Fruit fly (Drosophila melanogaster) ovary, adult (tissue): ENCODE measurements around the gene CG7945.

ENCODE experiments used
- CG17801 ChIP-seq: fragments of 200-800 bp; optimal IDR thresholded peaks from 2 replicates; lab custom pipeline; 2019; ENCODE audit warnings: missing biosample characterization, mild to moderate bottlenecking, missing genetic modification characterization, moderate library complexity; ENCODE audit not compliant: partially characterized antibody

Gene CG7945

DNA sequence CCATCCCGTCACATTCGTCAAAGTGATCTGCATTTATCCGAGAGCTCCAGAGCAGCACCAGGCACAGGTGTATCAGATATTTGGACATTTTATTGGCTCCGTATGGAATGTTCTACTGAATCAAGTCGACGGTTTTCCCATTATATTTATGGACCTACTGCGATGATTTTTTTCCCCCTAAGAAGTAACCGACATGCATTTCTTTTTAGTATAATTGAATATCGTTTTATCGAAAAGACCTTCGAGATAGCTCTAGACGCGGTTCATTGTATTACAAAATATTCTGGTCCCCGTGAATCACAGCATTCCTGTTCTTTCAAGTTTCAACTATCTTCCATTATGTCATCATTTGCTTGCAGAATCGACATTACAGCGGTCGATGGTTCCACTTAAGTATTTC lies 5.2 kb upstream of the CG7945 start, which contains the start of gene obst-H:
obst-H (minus strand) TSS at position 101 of the 400 bp plus-strand sequence.
- TF ChIP-seq CG17801 (GFP tag; lab: Kevin White, UChicago) = no peak

- TF ChIP-seq CG17801 (GFP tag; lab: Kevin White, UChicago) = no peak
These were observed 4.2 kb upstream of the CG7945 start, which contains the start of gene CG42728 for dm6 chr3L:15528096-15528495. Gene CG42728 (minus strand): TSS chr3L:15528196.

DNA sequence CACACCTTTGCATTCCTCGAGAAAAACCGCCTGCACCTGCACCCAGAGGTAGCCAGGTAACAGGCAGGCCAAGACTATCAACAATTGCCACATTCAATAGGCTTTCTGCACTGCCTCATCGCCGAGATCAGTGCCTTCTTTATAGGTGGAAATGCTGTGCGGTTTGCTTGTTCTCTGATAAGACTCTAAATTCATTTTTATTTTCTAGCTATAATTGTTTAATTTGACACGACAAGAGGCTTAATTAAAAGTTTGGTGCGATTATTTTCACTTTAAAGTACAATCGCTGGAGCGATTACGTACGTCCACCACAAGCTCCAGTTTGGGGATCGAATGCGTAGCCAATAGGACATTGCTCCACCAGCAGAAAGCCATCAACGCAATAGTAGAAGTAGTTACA lies 3.5 kb upstream of the CG7945 start, which contains the start of gene CG42729:
CG42729 (minus strand) TSS at position 101 of the 400 bp plus-strand sequence.
- no peak for TF ChIP-seq CG17801 (GFP tag; lab: Kevin White, UChicago)

dm6 chr3L:15526712-15527111 lies 2.8 kb upstream of the CG7945 start, which contains the start of gene CG33985:
Gene CG33985 (minus strand): TSS chr3L:15526812.
- no peak for TF ChIP-seq CG17801 (GFP tag; lab: Kevin White, UChicago)

DNA sequence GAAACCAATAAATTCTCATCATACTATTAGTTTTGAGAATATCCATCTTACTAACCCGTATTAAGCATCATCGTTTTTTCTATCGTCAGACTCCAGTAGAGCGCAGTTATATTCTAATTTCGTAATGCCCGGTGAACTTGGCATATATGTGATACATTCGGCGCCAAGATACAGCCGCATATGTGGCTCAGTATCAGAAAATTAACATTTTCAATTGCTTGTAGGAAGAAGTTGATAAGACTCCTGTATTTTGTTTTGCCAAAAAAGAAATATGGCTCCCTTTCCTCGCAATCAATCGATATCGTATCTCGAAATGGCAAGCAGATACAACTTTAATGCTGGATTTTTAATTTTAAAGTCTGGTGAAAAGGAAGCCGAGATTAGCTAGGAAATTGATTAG lies 1.2 kb upstream of the CG7945 start, which contains the start of gene CG33986:
CG33986 (minus strand) TSS at position 101 of the 400 bp plus-strand sequence.
- TF ChIP-seq CG17801 (GFP tag; lab: Kevin White, UChicago) = no peak

- TF ChIP-seq CG17801 (GFP tag; lab: Kevin White, UChicago) = no peak
These were observed 3.6 kb downstream of the CG7945 start, which contains the start of gene yellow-k for dm6 chr3L:15520320-15520719. Gene yellow-k (plus strand): TSS chr3L:15520620.

- no peak for TF ChIP-seq CG17801 (GFP tag; lab: Kevin White, UChicago)
These were observed 4.0 kb downstream of the CG7945 start for dm6 chr3L:15519920-15520319.

- TF ChIP-seq CG17801 (GFP tag; lab: Kevin White, UChicago) = no peak
These were observed 4.4 kb downstream of the CG7945 start, which contains the start of gene mex1 for dm6 chr3L:15519492-15519891. Gene mex1 (minus strand): TSS chr3L:15519592.

DNA sequence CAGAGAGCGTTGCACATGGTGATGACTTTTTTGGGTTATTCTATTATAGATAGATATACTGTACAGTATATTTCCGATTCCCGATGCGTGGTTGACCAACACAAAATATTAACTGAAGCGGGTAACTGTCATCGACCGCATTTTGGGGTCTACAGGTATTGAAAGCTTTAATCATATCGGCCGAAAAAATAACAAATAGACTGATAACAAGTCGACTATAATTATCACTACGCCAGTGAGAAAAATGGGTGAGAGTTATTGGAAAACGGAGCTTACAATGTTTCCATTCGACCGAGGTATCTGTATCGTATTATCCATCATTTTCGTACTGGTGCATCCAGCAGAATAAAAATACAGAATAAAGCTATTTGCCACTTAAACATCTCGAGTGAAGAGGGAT lies 5.6 kb downstream of the CG7945 start:
- no peak for TF ChIP-seq CG17801 (GFP tag; lab: Kevin White, UChicago)

- TF ChIP-seq CG17801 (GFP tag; lab: Kevin White, UChicago) = no peak
These were observed 6.4 kb downstream of the CG7945 start for dm6 chr3L:15517508-15517907.

DNA sequence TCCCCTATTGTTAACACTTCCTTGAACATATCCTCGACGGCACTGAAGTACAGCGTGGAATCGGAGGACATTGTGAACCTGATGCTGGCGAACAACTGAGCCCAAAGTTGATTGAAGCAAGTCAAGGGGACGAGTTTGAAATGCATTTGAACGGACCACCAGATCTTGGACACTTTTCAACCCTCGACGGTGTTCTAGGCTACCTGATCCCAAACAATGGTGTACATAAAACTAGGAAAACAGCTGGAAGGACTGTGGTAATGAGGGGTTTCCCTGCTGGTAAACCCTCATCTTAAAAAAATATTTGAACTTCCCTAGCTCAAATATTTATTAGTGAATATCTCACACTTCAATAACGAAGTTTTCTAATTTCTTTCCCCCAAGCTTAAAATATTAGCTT lies 7.0 kb downstream of the CG7945 start, which contains the start of gene CG13454:
CG13454 (minus strand) TSS at position 101 of the 400 bp plus-strand sequence.
- no peak for TF ChIP-seq CG17801 (GFP tag; lab: Kevin White, UChicago)

DNA sequence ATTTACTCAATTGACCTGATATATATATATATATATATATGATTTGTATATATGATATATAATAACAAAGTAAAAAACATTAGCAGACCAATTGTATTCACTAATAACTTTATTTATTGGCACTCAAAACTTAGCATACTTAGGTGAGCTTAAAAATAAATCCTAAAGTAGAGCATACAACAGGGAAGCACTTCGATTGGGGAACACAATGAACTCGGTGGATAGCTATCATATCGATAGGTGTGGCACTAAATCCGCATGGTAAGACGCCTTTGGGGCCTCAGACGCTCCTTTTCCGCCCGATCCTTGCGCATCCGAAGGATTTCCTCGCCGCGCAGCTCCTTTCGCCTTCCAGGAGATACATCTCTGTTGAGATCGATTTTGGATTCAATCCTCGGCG lies 7.5 kb downstream of the CG7945 start:
- TF ChIP-seq CG17801 (GFP tag; lab: Kevin White, UChicago) = no peak

dm6 chr3L:15514814-15515495 lies 9.0 kb downstream of the CG7945 start:
- no peak for TF ChIP-seq CG17801 (GFP tag; lab: Kevin White, UChicago)

- no peak for TF ChIP-seq CG17801 (GFP tag; lab: Kevin White, UChicago)
These were observed 9.5 kb downstream of the CG7945 start for dm6 chr3L:15514405-15514804.

DNA sequence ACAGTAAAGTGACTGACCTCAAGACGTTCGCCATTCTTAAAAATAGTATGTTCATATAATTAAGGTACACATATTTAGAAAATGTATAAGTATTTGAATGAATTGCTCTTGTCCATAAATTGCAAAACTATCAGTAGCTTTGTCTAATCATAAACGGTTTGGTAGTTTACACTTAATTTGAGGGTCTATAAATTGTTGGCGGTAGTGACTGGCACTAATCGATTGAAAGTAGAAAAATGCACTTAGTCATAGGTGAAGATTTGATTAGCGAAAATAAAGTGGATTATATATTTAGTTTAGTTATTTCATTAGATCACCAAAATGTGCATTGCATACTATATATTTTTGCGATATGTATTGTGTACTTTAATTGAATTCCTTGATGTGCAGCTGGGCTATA lies 10.2 kb downstream of the CG7945 start:
- TF ChIP-seq CG17801 (GFP tag; lab: Kevin White, UChicago) = no peak

dm6 chr3L:15513264-15513663 lies 10.7 kb downstream of the CG7945 start:
- no peak for TF ChIP-seq CG17801 (GFP tag; lab: Kevin White, UChicago)
